Worm (Caenorhabditis elegans) whole organism, L3 larva: ENCODE data around the gene otpl-2.

Experiments used
- ceh-16 ChIP-seq: sonication (generic microtip); optimal IDR thresholded peaks from 2 replicates; lab custom pipeline; 2017; ENCODE audit warnings: missing biosample characterization, missing genetic modification characterization
- ceh-82 ChIP-seq: fragments of 150-350 bp; optimal IDR thresholded peaks from 2 replicates; lab custom pipeline; 2014; ENCODE audit warnings: missing biosample characterization, missing genetic modification characterization
- nhr-28 ChIP-seq: fragments of 150-350 bp; optimal IDR thresholded peaks from 2 replicates; lab custom pipeline; 2014; ENCODE audit warnings: missing biosample characterization, missing genetic modification characterization

DNA sequence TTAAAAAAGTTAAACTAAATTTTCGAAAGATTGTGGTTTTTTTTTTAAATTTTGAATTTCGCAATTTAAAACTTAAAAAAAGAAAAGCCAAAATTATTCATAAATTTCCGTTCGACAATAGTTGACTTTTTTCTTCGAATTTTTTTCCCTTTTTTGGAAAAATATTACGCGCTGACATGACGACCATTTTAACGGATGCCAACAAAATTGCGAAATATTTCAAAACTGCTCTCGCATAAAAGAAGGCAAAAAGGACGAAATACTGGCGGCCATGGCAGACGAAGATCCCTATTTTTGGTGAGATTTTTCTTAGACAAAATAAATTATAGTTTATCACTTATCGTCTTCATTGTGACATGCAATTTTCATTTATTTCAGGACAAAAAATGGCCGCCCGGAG is 35.0 kb upstream of the otpl-2 start:
- TF ChIP-seq nhr-28 (tag; lab: Kevin White, UChicago): no peak
- TF ChIP-seq ceh-16 (tag; lab: Kevin White, UChicago): no peak
- no peak for TF ChIP-seq ceh-82 (tag; lab: Kevin White, UChicago)
